Fruit fly (Drosophila melanogaster) whole organism, embryonic: Measurements from ENCODE around the gene Atat.
A peak's percentile ranks its signal among the peaks of the same experiment; 100 is the strongest.

Experiments
- Asciz ChIP-seq: fragments of 200-800 bp; sonication (Bioruptor generic); optimal IDR thresholded peaks from 2 replicates; lab custom pipeline; 2017; ENCODE audit warnings: missing biosample characterization, mild to moderate bottlenecking, missing genetic modification characterization, missing genetic modification reagents
- B-H1 ChIP-seq: fragments of 200-800 bp; sonication (Bioruptor generic); IDR thresholded peaks from 3 replicates; pipeline ENCODE4 v1.3.6; 2022; ENCODE audit warnings: missing biosample characterization, missing genetic modification characterization
- CG10274 ChIP-seq: fragments of 200-800 bp; sonication (Bioruptor generic); optimal IDR thresholded peaks from 3 replicates; lab custom pipeline; 2017; ENCODE audit warnings: missing biosample characterization, mild to moderate bottlenecking, missing genetic modification characterization
- CG11696 ChIP-seq: fragments of 200-800 bp; sonication (Bioruptor generic); IDR thresholded peaks from 2 replicates; pipeline ENCODE4 v1.3.6; 2022; ENCODE audit warnings: missing biosample characterization, missing genetic modification characterization
- CG12219 ChIP-seq: fragments of 200-800 bp; sonication (Bioruptor generic); optimal IDR thresholded peaks from 3 replicates; lab custom pipeline; 2018; ENCODE audit warnings: missing biosample characterization, mild to moderate bottlenecking, missing genetic modification characterization
- CG16815 ChIP-seq: fragments of 200-800 bp; sonication (Bioruptor generic); optimal IDR thresholded peaks from 3 replicates; lab custom pipeline; 2017; ENCODE audit warnings: missing biosample characterization, mild to moderate bottlenecking, missing genetic modification characterization
- CG17328 ChIP-seq: fragments of 200-800 bp; sonication (Bioruptor generic); IDR thresholded peaks from 2 replicates; pipeline ENCODE4 v1.3.6; 2022; ENCODE audit warnings: missing biosample characterization, missing genetic modification characterization
- CG17359 ChIP-seq: fragments of 200-800 bp; sonication (Bioruptor generic); optimal IDR thresholded peaks from 3 replicates; lab custom pipeline; 2018; ENCODE audit warnings: missing biosample characterization, mild to moderate bottlenecking, missing genetic modification characterization, moderate library complexity
- CG18011 ChIP-seq: fragments of 200-800 bp; sonication (Bioruptor generic); optimal IDR thresholded peaks from 2 replicates; lab custom pipeline; 2017; ENCODE audit warnings: missing biosample characterization, missing genetic modification characterization, mild to moderate bottlenecking, moderate library complexity, missing genotype
- CG33213 ChIP-seq: fragments of 200-800 bp; sonication (Bioruptor generic); optimal IDR thresholded peaks from 3 replicates; lab custom pipeline; 2016; ENCODE audit warnings: missing biosample characterization, missing genetic modification characterization
- CG3995 ChIP-seq: fragments of 200-800 bp; sonication (Bioruptor generic); optimal IDR thresholded peaks from 3 replicates; lab custom pipeline; 2016; ENCODE audit warnings: missing biosample characterization, missing genetic modification characterization
- CG4424 ChIP-seq: fragments of 200-800 bp; sonication (Bioruptor generic); optimal IDR thresholded peaks from 3 replicates; lab custom pipeline; 2016; ENCODE audit warnings: missing biosample characterization, missing genetic modification characterization
- CG4730 ChIP-seq: fragments of 200-800 bp; sonication (Bioruptor generic); IDR thresholded peaks from 2 replicates; pipeline ENCODE4 v1.3.6; 2022; ENCODE audit warnings: missing biosample characterization, missing genetic modification characterization
- CG5245 ChIP-seq: fragments of 200-800 bp; sonication (Bioruptor generic); optimal IDR thresholded peaks from 3 replicates; lab custom pipeline; 2016; ENCODE audit warnings: missing biosample characterization, missing genetic modification characterization
- CG6175 ChIP-seq: fragments of 200-800 bp; sonication (Bioruptor generic); IDR thresholded peaks from 3 replicates; pipeline ENCODE4 v1.3.6; 2022; ENCODE audit warnings: missing biosample characterization, missing genetic modification characterization
- CG6689 ChIP-seq: fragments of 200-800 bp; sonication (Bioruptor generic); IDR thresholded peaks from 2 replicates; pipeline ENCODE4 v1.3.6; 2022; ENCODE audit warnings: missing biosample characterization, missing genetic modification characterization
- CG7556 ChIP-seq: fragments of 200-800 bp; sonication (Bioruptor generic); optimal IDR thresholded peaks from 2 replicates; lab custom pipeline; 2017; ENCODE audit warnings: missing biosample characterization, mild to moderate bottlenecking, missing genetic modification characterization
- CG8478 ChIP-seq: fragments of >200 bp; optimal IDR thresholded peaks from 2 replicates; lab custom pipeline; 2018
- Dip2 ChIP-seq: fragments of 200-800 bp; sonication (Bioruptor generic); IDR thresholded peaks from 2 replicates; pipeline ENCODE4 v1.3.6; 2022; ENCODE audit warnings: missing biosample characterization, missing genetic modification characterization
- Dll ChIP-seq: fragments of 200-800 bp; sonication (Bioruptor generic); IDR thresholded peaks from 4 replicates; pipeline ENCODE4 v1.3.6; 2022; ENCODE audit warnings: missing biosample characterization, missing genetic modification characterization; ENCODE audit not compliant: partially characterized antibody
- Ets97D ChIP-seq: fragments of 200-800 bp; sonication (Bioruptor generic); optimal IDR thresholded peaks from 3 replicates; lab custom pipeline; 2016; ENCODE audit warnings: missing biosample characterization, missing genetic modification characterization
- Hand ChIP-seq: fragments of 200-800 bp; sonication (Bioruptor generic); optimal IDR thresholded peaks from 2 replicates; lab custom pipeline; 2017; ENCODE audit warnings: mild to moderate bottlenecking, missing biosample characterization, missing genetic modification reagents, missing genetic modification characterization
- Lhr ChIP-seq: fragments of 200-800 bp; sonication (Bioruptor generic); optimal IDR thresholded peaks from 3 replicates; lab custom pipeline; 2017; ENCODE audit warnings: mild to moderate bottlenecking, missing biosample characterization, missing genetic modification reagents, missing genetic modification characterization
- Lpt ChIP-seq: fragments of >200 bp; optimal IDR thresholded peaks from 2 replicates; lab custom pipeline; 2018; ENCODE audit warnings: missing biosample characterization, missing genetic modification characterization
- NC2α ChIP-seq: fragments of 200-800 bp; sonication (Bioruptor generic); optimal IDR thresholded peaks from 2 replicates; lab custom pipeline; 2016; ENCODE audit warnings: missing biosample characterization, missing genetic modification characterization
- NfI ChIP-seq: fragments of 200-800 bp; sonication (Bioruptor generic); optimal IDR thresholded peaks from 3 replicates; lab custom pipeline; 2018; ENCODE audit warnings: missing biosample characterization, mild to moderate bottlenecking, missing genetic modification characterization, moderate library complexity
- Six4 ChIP-seq: fragments of 200-800 bp; sonication (Bioruptor generic); optimal IDR thresholded peaks from 2 replicates; lab custom pipeline; 2016; ENCODE audit warnings: missing biosample characterization, missing genetic modification characterization
- aop ChIP-seq: fragments of 200-800 bp; sonication (Bioruptor generic); IDR thresholded peaks from 2 replicates; pipeline ENCODE4 v1.3.6; 2022; ENCODE audit warnings: missing biosample characterization, missing genetic modification characterization
- ase ChIP-seq: fragments of 200-800 bp; sonication (Bioruptor generic); IDR thresholded peaks from 3 replicates; pipeline ENCODE4 v1.3.6; 2022; ENCODE audit warnings: missing biosample characterization, missing genetic modification characterization
- bigmax ChIP-seq: fragments of 200-800 bp; sonication (Bioruptor generic); optimal IDR thresholded peaks from 2 replicates; lab custom pipeline; 2018; ENCODE audit warnings: missing biosample characterization, mild to moderate bottlenecking, missing genetic modification characterization
- caup ChIP-seq: fragments of 200-800 bp; sonication (Bioruptor generic); optimal IDR thresholded peaks from 3 replicates; lab custom pipeline; 2017; ENCODE audit warnings: missing biosample characterization, mild to moderate bottlenecking, missing genetic modification characterization, moderate library complexity; ENCODE audit not compliant: severe bottlenecking
- dimm ChIP-seq: fragments of 200-800 bp; sonication (Bioruptor generic); IDR thresholded peaks from 2 replicates; pipeline ENCODE4 v1.3.6; 2022; ENCODE audit warnings: missing biosample characterization, missing genetic modification characterization
- ems ChIP-seq: fragments of 200-800 bp; sonication (Bioruptor generic); optimal IDR thresholded peaks from 3 replicates; lab custom pipeline; 2016; ENCODE audit warnings: missing biosample characterization, missing genetic modification characterization
- fru ChIP-seq: fragments of >200 bp; optimal IDR thresholded peaks from 2 replicates; lab custom pipeline; 2017
- gcm ChIP-seq: fragments of 200-800 bp; sonication (Bioruptor generic); optimal IDR thresholded peaks from 2 replicates; lab custom pipeline; 2019; ENCODE audit warnings: missing biosample characterization, mild to moderate bottlenecking, missing genetic modification characterization, moderate library complexity
- prd ChIP-seq, 3 experiments: fragments of >200 bp in 2 of 3; fragments of 200-800 bp in 1 of 3; sonication (Bioruptor generic) in 1 of 3; optimal IDR thresholded peaks in 2 of 3; IDR thresholded peaks in 1 of 3; 2 replicates in 2 of 3; 3 replicates in 1 of 3; pipeline versions ENCODE4 v1.3.6 to Lab custom; 2017 to 2022; ENCODE audit warnings: missing biosample characterization in 1 of 3, missing genetic modification characterization in 1 of 3
- repo ChIP-seq: fragments of 200-800 bp; sonication (Bioruptor generic); optimal IDR thresholded peaks from 2 replicates; lab custom pipeline; 2016; ENCODE audit warnings: missing biosample characterization, missing genetic modification characterization
- row ChIP-seq: fragments of 200-800 bp; sonication (Bioruptor generic); IDR thresholded peaks from 3 replicates; pipeline ENCODE4 v1.3.6; 2022; ENCODE audit warnings: missing biosample characterization, missing genetic modification characterization
- run ChIP-seq: fragments of 200-800 bp; sonication (Bioruptor generic); optimal IDR thresholded peaks from 3 replicates; lab custom pipeline; 2018; ENCODE audit warnings: missing biosample characterization, mild to moderate bottlenecking, missing genetic modification characterization
- schlank ChIP-seq: fragments of 200-800 bp; sonication (Bioruptor generic); optimal IDR thresholded peaks from 2 replicates; lab custom pipeline; 2018; ENCODE audit warnings: missing biosample characterization, mild to moderate bottlenecking, missing genetic modification characterization
- sima ChIP-seq: fragments of 200-800 bp; sonication (Bioruptor generic); optimal IDR thresholded peaks from 2 replicates; lab custom pipeline; 2016; ENCODE audit warnings: missing biosample characterization, missing genetic modification characterization
- sisA ChIP-seq: fragments of 200-800 bp; sonication (Bioruptor generic); IDR thresholded peaks from 2 replicates; pipeline ENCODE4 v1.3.6; 2022; ENCODE audit warnings: missing biosample characterization, missing genetic modification characterization
- slp2 ChIP-seq: fragments of 200-800 bp; sonication (Bioruptor generic); optimal IDR thresholded peaks from 2 replicates; lab custom pipeline; 2016; ENCODE audit warnings: missing biosample characterization, missing genetic modification characterization
- sr ChIP-seq: fragments of 200-800 bp; sonication (Bioruptor generic); IDR thresholded peaks from 3 replicates; pipeline ENCODE4 v1.3.6; 2022; ENCODE audit warnings: missing biosample characterization, missing genetic modification characterization
- stc ChIP-seq: fragments of 200-800 bp; sonication (Bioruptor generic); IDR thresholded peaks from 2 replicates; pipeline ENCODE4 v1.3.6; 2022; ENCODE audit warnings: missing biosample characterization, missing genetic modification characterization
- sug ChIP-seq: fragments of 200-800 bp; optimal IDR thresholded peaks from 2 replicates; lab custom pipeline; 2019; ENCODE audit warnings: missing biosample characterization, mild to moderate bottlenecking, missing genetic modification characterization, moderate library complexity
- trem ChIP-seq: fragments of 200-800 bp; optimal IDR thresholded peaks from 3 replicates; lab custom pipeline; 2019; ENCODE audit warnings: missing biosample characterization, mild to moderate bottlenecking, missing genetic modification characterization, moderate library complexity
- trh ChIP-seq: fragments of 200-800 bp; sonication (Bioruptor generic); optimal IDR thresholded peaks from 2 replicates; lab custom pipeline; 2016; ENCODE audit warnings: missing biosample characterization, missing genetic modification characterization
- wek ChIP-seq: fragments of 200-800 bp; sonication (Bioruptor generic); optimal IDR thresholded peaks from 3 replicates; lab custom pipeline; 2018; ENCODE audit warnings: missing biosample characterization, mild to moderate bottlenecking, missing genetic modification characterization, moderate library complexity
- z ChIP-seq: fragments of 200-800 bp; sonication (Bioruptor generic); IDR thresholded peaks from 3 replicates; pipeline ENCODE4 v1.3.6; 2022; ENCODE audit warnings: missing biosample characterization, missing genetic modification characterization
- zf30C ChIP-seq: fragments of 200-800 bp; sonication (Bioruptor generic); optimal IDR thresholded peaks from 3 replicates; lab custom pipeline; 2018; ENCODE audit warnings: missing biosample characterization, mild to moderate bottlenecking, missing genetic modification characterization

Gene Atat

DNA sequence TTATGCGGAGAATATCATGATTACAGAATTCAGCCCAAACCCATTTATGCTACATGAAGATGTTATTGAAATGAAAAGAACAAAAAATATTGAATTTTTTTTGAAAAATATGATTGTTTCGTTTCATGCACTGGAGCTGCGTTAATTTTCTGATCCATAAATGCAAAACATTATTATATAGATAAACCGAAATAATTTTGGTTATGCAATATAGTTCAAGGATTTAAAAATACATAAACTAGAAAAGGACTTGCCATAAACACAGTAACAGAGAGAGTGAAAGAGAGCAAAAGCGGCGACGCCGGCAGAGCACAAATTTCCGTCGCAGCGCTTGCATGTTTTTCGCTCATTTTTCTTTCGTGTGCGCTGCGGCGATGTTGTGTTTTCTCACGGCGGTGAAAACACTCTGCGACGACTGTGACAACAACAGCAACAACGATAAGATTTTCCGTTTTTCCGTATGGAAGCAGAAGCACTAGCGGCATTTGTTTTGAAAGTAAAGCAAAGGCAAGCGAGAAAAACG lies 35.8 kb upstream of the Atat start (continued):
- TF ChIP-seq stc (GFP tag; lab: Robert Waterston, UW), result peak; percentile 82
- TF ChIP-seq trem, result peak; percentile 91
- TF ChIP-seq sisA (GFP tag; lab: Robert Waterston, UW), result peak; percentile 48; the same call in 1 of the 2 replicates
- TF ChIP-seq z (GFP tag; lab: Robert Waterston, UW), result no peak; the same call in 2 of the 3 replicates
- peak; percentile 72 for TF ChIP-seq schlank
- peak; percentile 96 for TF ChIP-seq CG7556 (GFP tag; lab: Kevin White, UChicago)
- peak; percentile 49 for TF ChIP-seq CG33213 (GFP tag; lab: Kevin White, UChicago)
- TF ChIP-seq Asciz (GFP tag; lab: Kevin White, UChicago), result peak; percentile 93
- peak; percentile 75 for TF ChIP-seq B-H1
- TF ChIP-seq Six4 (GFP tag; lab: Kevin White, UChicago), result peak; percentile 86
- peak; percentile 95 for TF ChIP-seq gcm (GFP tag; lab: Kevin White, UChicago)
- peak; percentile 89 for TF ChIP-seq CG12219 (GFP tag; lab: Kevin White, UChicago)
- peak; percentile 70 for TF ChIP-seq CG16815 (GFP tag; lab: Kevin White, UChicago)
- no peak for TF ChIP-seq CG8478 (lab: Kevin White, UChicago)
- TF ChIP-seq ems (GFP tag; lab: Kevin White, UChicago), result peak; percentile 87
- TF ChIP-seq caup, result peak; percentile 79
- peak; percentile 68 for TF ChIP-seq NC2α (GFP tag; lab: Kevin White, UChicago)
- peak; percentile 9 for TF ChIP-seq wek (GFP tag; lab: Kevin White, UChicago)
- TF ChIP-seq run (tag; lab: Kevin White, UChicago), result peak; percentile 89
- no peak; the same call in 2 of the 3 replicates for TF ChIP-seq sr (GFP tag; lab: Robert Waterston, UW)
- peak; percentile 48 for TF ChIP-seq CG3995 (GFP tag; lab: Kevin White, UChicago)
- peak; percentile 52 for TF ChIP-seq CG18011 (GFP tag; lab: Kevin White, UChicago)
- no peak for TF ChIP-seq CG6175 (GFP tag; lab: Robert Waterston, UW)
- no peak for TF ChIP-seq fru
- peak; percentile 84 for TF ChIP-seq CG4424
- TF ChIP-seq slp2 (GFP tag; lab: Kevin White, UChicago), result peak; percentile 77
- TF ChIP-seq row (GFP tag; lab: Robert Waterston, UW), result peak; percentile 96
- no peak for TF ChIP-seq aop (GFP tag; lab: Robert Waterston, UW)
- peak; percentile 93 for TF ChIP-seq CG17359 (tag; lab: Kevin White, UChicago)
- TF ChIP-seq ase (GFP tag; lab: Robert Waterston, UW), result no peak
- peak; percentile 51 for TF ChIP-seq CG10274 (GFP tag; lab: Kevin White, UChicago)
- TF ChIP-seq trh (GFP tag; lab: Kevin White, UChicago), result peak; percentile 58
- TF ChIP-seq CG5245 (GFP tag; lab: Kevin White, UChicago), result peak; percentile 48
- peak; percentile 34 for TF ChIP-seq repo (GFP tag; lab: Kevin White, UChicago)
- TF ChIP-seq Dip2 (GFP tag; lab: Robert Waterston, UW), result no peak
- TF ChIP-seq CG11696 (GFP tag; lab: Robert Waterston, UW), result peak; percentile 35; the same call in 1 of the 2 replicates
- TF ChIP-seq Dll, result peak; percentile 32; the same call in 1 of the 4 replicates
- no peak for TF ChIP-seq zf30C (GFP tag; lab: Kevin White, UChicago)
- TF ChIP-seq Ets97D, result peak; percentile 45
- TF ChIP-seq CG4730 (GFP tag; lab: Robert Waterston, UW), result peak; percentile 45; the same call in 1 of the 2 replicates
- no peak for TF ChIP-seq sima (GFP tag; lab: Kevin White, UChicago)
- peak; percentile 82 for TF ChIP-seq CG6689
- TF ChIP-seq Hand (GFP tag; lab: Kevin White, UChicago), result peak; percentile 85
- TF ChIP-seq CG17328 (GFP tag; lab: Robert Waterston, UW), result peak; percentile 79
- TF ChIP-seq prd (optimal IDR thresholded peaks at IDR 0.05; lab: Kevin White, UChicago), result no peak
- peak; percentile 79 for TF ChIP-seq prd (GFP tag; IDR thresholded peaks at IDR 0.05; lab: Robert Waterston, UW)
- TF ChIP-seq sug (tag; lab: Kevin White, UChicago), result peak; percentile 74
- peak; percentile 81 for TF ChIP-seq NfI
- TF ChIP-seq Lhr, result peak; percentile 75
- TF ChIP-seq dimm (GFP tag; lab: Robert Waterston, UW), result no peak
- no peak for TF ChIP-seq Lpt (GFP tag; lab: Kevin White, UChicago)
- TF ChIP-seq bigmax (GFP tag; lab: Kevin White, UChicago), result no peak
